Worm (Caenorhabditis elegans) whole organism, early embryonic: Measurements from ENCODE around the gene Y46H3D.1.

Source experiments
- B0310.2 ChIP-seq: sonication (generic microtip); optimal IDR thresholded peaks from 2 replicates; lab custom pipeline; 2016; ENCODE audit warnings: mild to moderate bottlenecking, missing genetic modification characterization, missing compliant biosample characterization
- F13C5.2 ChIP-seq: sonication (generic microtip); optimal IDR thresholded peaks from 2 replicates; lab custom pipeline; 2017; ENCODE audit warnings: mild to moderate bottlenecking, missing genetic modification characterization, inconsistent platforms, missing compliant biosample characterization
- aly-1 ChIP-seq: sonication (generic microtip); optimal IDR thresholded peaks from 2 replicates; lab custom pipeline; 2016; ENCODE audit warnings: missing genetic modification characterization, missing compliant biosample characterization
- ama-1 ChIP-seq: fragments of 150-350 bp; optimal IDR thresholded peaks from 2 replicates; lab custom pipeline; 2014
- ceh-13 ChIP-seq: fragments of 200-800 bp; sonication (Bioruptor generic); optimal IDR thresholded peaks from 2 replicates; lab custom pipeline; 2018; ENCODE audit warnings: mild to moderate bottlenecking, missing genetic modification characterization, missing compliant biosample characterization
- ceh-36 ChIP-seq: sonication (generic microtip); optimal IDR thresholded peaks from 2 replicates; lab custom pipeline; 2016; ENCODE audit warnings: missing genetic modification characterization, inconsistent platforms, missing compliant biosample characterization
- ets-7 ChIP-seq: sonication (generic microtip); optimal IDR thresholded peaks from 2 replicates; lab custom pipeline; 2016; ENCODE audit warnings: missing genotype, missing genetic modification characterization, missing compliant biosample characterization
- flt-1 ChIP-seq: fragments of 200-800 bp; sonication (Bioruptor generic); IDR thresholded peaks from 2 replicates; pipeline ENCODE4 v1.3.6; 2022; ENCODE audit warnings: missing genetic modification characterization, missing compliant biosample characterization
- hmbx-1 ChIP-seq: sonication (generic microtip); optimal IDR thresholded peaks from 2 replicates; lab custom pipeline; 2016; ENCODE audit warnings: mild to moderate bottlenecking, missing genetic modification characterization, missing compliant biosample characterization
- hmg-4 ChIP-seq: fragments of 200-800 bp; sonication (Bioruptor generic); optimal IDR thresholded peaks from 2 replicates; lab custom pipeline; 2018; ENCODE audit warnings: mild to moderate bottlenecking, missing genetic modification characterization, missing compliant biosample characterization
- hnd-1 ChIP-seq: sonication (generic microtip); optimal IDR thresholded peaks from 2 replicates; lab custom pipeline; 2016; ENCODE audit warnings: missing genetic modification characterization, missing compliant biosample characterization
- pes-1 ChIP-seq: fragments of 200-800 bp; sonication (Bioruptor generic); IDR thresholded peaks from 2 replicates; pipeline ENCODE4 v1.3.6; 2022; ENCODE audit warnings: missing genetic modification reagents, missing genetic modification characterization, missing compliant biosample characterization
- scrt-1 ChIP-seq: fragments of 200-800 bp; sonication (Bioruptor generic); IDR thresholded peaks from 2 replicates; pipeline ENCODE4 v1.3.6; 2022; ENCODE audit warnings: missing genetic modification characterization, missing compliant biosample characterization
- sea-1 ChIP-seq: fragments of 200-800 bp; sonication (Bioruptor generic); conservative IDR thresholded peaks from 2 replicates; pipeline ENCODE4 v1.3.6; 2022; ENCODE audit warnings: missing genetic modification characterization, missing compliant biosample characterization
- tbx-11 ChIP-seq: fragments of 200-800 bp; sonication (Bioruptor generic); IDR thresholded peaks from 2 replicates; pipeline ENCODE4 v1.3.6; 2022; ENCODE audit warnings: missing genetic modification characterization, missing compliant biosample characterization
- tbx-37 ChIP-seq: fragments of 200-800 bp; sonication (Bioruptor generic); conservative IDR thresholded peaks from 2 replicates; pipeline ENCODE4 v1.3.6; 2022; ENCODE audit warnings: missing genetic modification reagents, missing genetic modification characterization, missing compliant biosample characterization
- tra-4 ChIP-seq: sonication (generic microtip); optimal IDR thresholded peaks from 2 replicates; lab custom pipeline; 2017; ENCODE audit warnings: missing genetic modification characterization, missing compliant biosample characterization

Gene Y46H3D.1

DNA sequence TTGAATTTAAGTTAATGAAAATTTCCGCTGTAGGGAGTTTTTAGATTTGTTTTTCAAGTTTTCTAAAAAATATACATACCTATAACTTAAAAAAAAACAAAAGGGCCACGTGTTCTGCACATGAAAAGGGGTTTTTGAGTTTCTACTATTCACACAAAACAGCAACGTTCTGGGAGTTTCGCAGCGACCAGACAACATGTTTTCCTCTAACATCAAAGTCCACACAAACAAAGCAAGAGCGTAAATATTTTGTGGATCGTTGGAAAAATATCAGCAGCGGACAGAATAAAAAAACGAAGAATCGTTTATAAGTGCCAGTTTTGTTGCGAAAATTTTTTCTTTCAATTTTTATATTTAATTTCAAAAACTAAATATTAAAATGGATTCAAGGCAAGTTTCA, 1.6 kb downstream of the Y46H3D.1 start, which contains the start of gene alh-2:
TSS of gene alh-2 (plus strand) at position 284 of the 400 bp plus-strand sequence.
- TF ChIP-seq sea-1 (GFP tag; lab: Robert Waterston, UW) (no peak), aly-1 (tag; lab: Kevin White, UChicago) (no peak), ceh-13 (GFP tag; lab: Kevin White, UChicago) (no peak), hnd-1 (tag; lab: Kevin White, UChicago) (no peak), tbx-37 (GFP tag; lab: Robert Waterston, UW) (no peak)

DNA sequence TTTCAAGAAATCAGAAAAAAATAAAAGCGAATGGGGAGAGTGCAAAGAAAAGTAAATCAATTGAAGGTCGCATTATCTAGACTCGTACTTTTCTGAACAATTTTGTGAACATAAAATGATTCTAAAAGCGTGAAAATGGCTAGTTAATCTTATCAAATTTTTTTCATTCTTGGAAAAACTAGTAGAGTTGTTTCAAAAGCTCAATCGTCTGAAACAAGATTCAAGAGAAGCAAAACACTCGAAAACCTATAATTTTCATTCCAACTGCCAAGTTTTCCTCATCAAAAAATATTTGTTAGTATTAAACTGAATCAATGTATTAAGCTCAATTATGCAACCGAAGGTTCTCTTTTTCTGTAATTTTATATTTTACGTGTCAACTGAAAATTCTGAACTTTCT, 5.7 kb downstream of the Y46H3D.1 start, which contains the start of gene irld-45:
TSS of gene irld-45 (plus strand) at position 301 of the 400 bp plus-strand sequence.
- TF ChIP-seq hnd-1 (tag; lab: Kevin White, UChicago) (no peak), tbx-11 (GFP tag; lab: Robert Waterston, UW) (no peak), sea-1 (GFP tag; lab: Robert Waterston, UW) (no peak), ceh-36 (tag; lab: Kevin White, UChicago) (no peak)

DNA sequence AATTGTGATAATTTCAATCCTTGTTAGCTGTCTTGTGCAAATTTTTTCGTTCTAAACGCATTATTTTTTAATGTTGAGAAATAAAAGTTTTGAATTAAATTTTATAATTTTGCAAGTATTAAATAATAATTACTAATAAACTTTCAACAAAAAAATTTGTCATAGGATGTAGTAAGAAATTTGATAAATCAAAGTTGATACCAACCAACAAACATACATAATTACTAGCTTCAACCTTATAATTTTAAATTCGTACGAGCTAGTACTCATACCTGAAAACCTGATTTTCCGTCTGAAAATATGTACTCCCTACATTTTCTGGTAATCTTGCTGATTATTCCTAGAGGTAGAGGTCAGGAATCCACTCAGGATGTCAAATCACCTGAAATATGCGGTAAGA, 8.7 kb downstream of the Y46H3D.1 start, which contains the start of gene irld-44:
TSS of gene irld-44 (plus strand) at position 301 of the 400 bp plus-strand sequence.
- TF ChIP-seq scrt-1 (GFP tag; lab: Robert Waterston, UW) = no peak
- no peak for TF ChIP-seq ceh-36 (tag; lab: Kevin White, UChicago)
- TF ChIP-seq sea-1 (GFP tag; lab: Robert Waterston, UW) = no peak
- TF ChIP-seq pes-1 (GFP tag; lab: Robert Waterston, UW) = no peak
- TF ChIP-seq hmg-4 (GFP tag; lab: Kevin White, UChicago) = no peak
- no peak for TF ChIP-seq tra-4 (tag; lab: Kevin White, UChicago)
- no peak for TF ChIP-seq B0310.2 (tag; lab: Kevin White, UChicago)
- TF ChIP-seq hmbx-1 (tag; lab: Kevin White, UChicago) = no peak
- TF ChIP-seq F13C5.2 (tag; lab: Kevin White, UChicago) = no peak
- no peak for TF ChIP-seq aly-1 (tag; lab: Kevin White, UChicago)
- no peak for TF ChIP-seq ama-1

DNA sequence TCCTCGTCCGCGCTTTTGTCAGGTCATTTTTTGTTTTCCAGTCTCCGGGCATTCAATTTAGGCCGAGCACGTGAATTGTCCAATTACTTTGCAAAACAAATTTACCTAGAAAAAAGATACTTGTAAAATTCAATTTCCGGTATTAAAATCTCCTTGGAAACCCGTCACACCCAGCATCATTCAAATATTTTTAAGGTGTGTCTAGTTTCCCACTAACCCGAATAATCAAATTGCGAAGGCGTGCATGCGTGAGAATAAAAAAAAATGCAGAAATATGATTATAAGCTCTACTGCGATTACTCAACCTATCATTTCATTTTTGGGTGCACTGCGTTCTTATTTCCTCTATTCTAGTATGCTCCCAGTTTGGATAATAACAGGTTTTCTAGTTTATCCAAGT, 12.5 kb downstream of the Y46H3D.1 start, which contains the start of gene irld-11:
TSS of gene irld-11 (plus strand) at position 301 of the 400 bp plus-strand sequence.
- TF ChIP-seq B0310.2 (tag; lab: Kevin White, UChicago) = no peak
- TF ChIP-seq sea-1 (GFP tag; lab: Robert Waterston, UW) = no peak
- TF ChIP-seq F13C5.2 (tag; lab: Kevin White, UChicago) = no peak
- no peak for TF ChIP-seq tbx-11 (GFP tag; lab: Robert Waterston, UW)
- TF ChIP-seq flt-1 = no peak
- TF ChIP-seq hmg-4 (GFP tag; lab: Kevin White, UChicago) = no peak
- TF ChIP-seq tbx-37 (GFP tag; lab: Robert Waterston, UW) = no peak
- no peak for TF ChIP-seq tra-4 (tag; lab: Kevin White, UChicago)
- no peak for TF ChIP-seq pes-1 (GFP tag; lab: Robert Waterston, UW)
- no peak for TF ChIP-seq ceh-13 (GFP tag; lab: Kevin White, UChicago)
- TF ChIP-seq ama-1 = no peak
- no peak for TF ChIP-seq ceh-36 (tag; lab: Kevin White, UChicago)

- TF ChIP-seq tbx-37 (GFP tag; lab: Robert Waterston, UW) = no peak
- TF ChIP-seq hmg-4 (GFP tag; lab: Kevin White, UChicago) = no peak
- TF ChIP-seq flt-1 = no peak
- TF ChIP-seq pes-1 (GFP tag; lab: Robert Waterston, UW) = no peak
- TF ChIP-seq ets-7 (tag; lab: Kevin White, UChicago) = no peak
- TF ChIP-seq aly-1 (tag; lab: Kevin White, UChicago) = no peak
- TF ChIP-seq sea-1 (GFP tag; lab: Robert Waterston, UW) = no peak
- TF ChIP-seq F13C5.2 (tag; lab: Kevin White, UChicago) = no peak
- no peak for TF ChIP-seq ama-1
- TF ChIP-seq scrt-1 (GFP tag; lab: Robert Waterston, UW) = no peak
- no peak for TF ChIP-seq ceh-13 (GFP tag; lab: Kevin White, UChicago)
- no peak for TF ChIP-seq hnd-1 (tag; lab: Kevin White, UChicago)
- no peak for TF ChIP-seq ceh-36 (tag; lab: Kevin White, UChicago)
- TF ChIP-seq hmbx-1 (tag; lab: Kevin White, UChicago) = no peak
- no peak for TF ChIP-seq tbx-11 (GFP tag; lab: Robert Waterston, UW)
- no peak for TF ChIP-seq tra-4 (tag; lab: Kevin White, UChicago)
- TF ChIP-seq B0310.2 (tag; lab: Kevin White, UChicago) = no peak
Measured at ce11 chrV:1662270-1662669, 20.0 kb downstream of the Y46H3D.1 start, which contains the start of gene irld-40. Gene irld-40 (plus strand): TSS chrV:1662570.

DNA sequence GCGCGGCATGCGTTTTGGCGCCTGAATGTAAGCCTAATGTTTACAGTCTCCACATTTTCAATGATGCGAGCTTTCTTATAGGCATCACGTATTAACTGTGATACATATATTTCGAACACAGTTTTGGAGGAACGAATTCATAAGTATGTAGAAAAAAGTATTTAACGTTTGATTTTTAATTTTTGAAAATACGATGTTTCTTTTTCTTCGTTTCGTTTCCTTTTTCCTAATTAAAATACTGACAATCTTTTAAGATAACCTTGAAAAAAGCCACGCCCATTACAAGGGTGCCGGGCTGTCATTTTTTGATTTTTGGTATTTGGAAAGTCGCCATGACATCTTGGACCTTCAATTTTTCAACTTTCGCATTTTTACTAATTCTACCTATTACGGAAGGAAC, 22.6 kb downstream of the Y46H3D.1 start, which contains the start of gene K04F1.9:
TSS of gene K04F1.9 (plus strand) at position 301 of the 400 bp plus-strand sequence.
- TF ChIP-seq tra-4 (tag; lab: Kevin White, UChicago) (no peak), ceh-13 (GFP tag; lab: Kevin White, UChicago) (no peak), hnd-1 (tag; lab: Kevin White, UChicago) (no peak), tbx-37 (GFP tag; lab: Robert Waterston, UW) (no peak)

DNA sequence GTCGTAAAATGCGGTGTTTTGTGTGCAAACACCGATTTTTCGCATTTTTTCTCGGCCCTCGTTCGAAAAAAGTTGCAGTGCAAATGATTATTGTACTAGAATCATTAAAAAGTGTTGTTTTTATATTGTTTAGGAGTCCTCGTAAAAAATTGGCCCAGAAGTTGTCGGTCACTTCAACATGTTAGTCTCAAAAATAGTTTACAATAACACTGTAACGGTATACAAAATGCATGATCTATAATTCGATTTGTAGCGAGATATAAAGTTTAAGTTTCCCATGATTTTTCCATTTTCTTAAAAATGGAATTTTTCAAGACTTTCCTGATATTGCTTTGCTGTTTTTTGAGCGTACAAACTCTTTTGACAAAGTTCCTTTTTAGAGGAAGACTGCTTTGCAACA, 24.6 kb downstream of the Y46H3D.1 start, which contains the start of gene K04F1.8:
TSS of gene K04F1.8 (plus strand) at position 301 of the 400 bp plus-strand sequence.
- TF ChIP-seq pes-1 (GFP tag; lab: Robert Waterston, UW) (no peak), tbx-11 (GFP tag; lab: Robert Waterston, UW) (no peak), tra-4 (tag; lab: Kevin White, UChicago) (no peak), ama-1 (no peak), flt-1 (no peak), B0310.2 (tag; lab: Kevin White, UChicago) (no peak), ets-7 (tag; lab: Kevin White, UChicago) (no peak), hmbx-1 (tag; lab: Kevin White, UChicago) (no peak), aly-1 (tag; lab: Kevin White, UChicago) (no peak), scrt-1 (GFP tag; lab: Robert Waterston, UW) (no peak), hmg-4 (GFP tag; lab: Kevin White, UChicago) (no peak)
